Fruit fly (Drosophila melanogaster) whole organism, prepupa: Measurements from ENCODE around the gene Pex5.
A peak's percentile ranks its signal among the peaks of the same experiment; 100 is the strongest.

Source experiments
- Blimp-1 ChIP-seq: fragments of 200-800 bp; sonication (Bioruptor generic); optimal IDR thresholded peaks from 3 replicates; lab custom pipeline; 2017; ENCODE audit warnings: missing biosample characterization, missing genetic modification characterization, mild to moderate bottlenecking, moderate library complexity, missing genetic modification reagents
- CG10669 ChIP-seq: fragments of 200-800 bp; sonication (Bioruptor generic); optimal IDR thresholded peaks from 3 replicates; lab custom pipeline; 2018; ENCODE audit warnings: missing biosample characterization, mild to moderate bottlenecking, missing genetic modification characterization, moderate library complexity
- CG11762 ChIP-seq: fragments of 200-800 bp; sonication (Bioruptor generic); optimal IDR thresholded peaks from 3 replicates; lab custom pipeline; 2016; ENCODE audit warnings: missing biosample characterization, missing genetic modification characterization; ENCODE audit not compliant: insufficient read depth
- CG1621 ChIP-seq: fragments of 200-800 bp; sonication (Bioruptor generic); optimal IDR thresholded peaks from 3 replicates; lab custom pipeline; 2018; ENCODE audit warnings: missing biosample characterization, mild to moderate bottlenecking, missing genetic modification characterization
- CG16779 ChIP-seq: fragments of 200-800 bp; sonication (Bioruptor generic); optimal IDR thresholded peaks from 3 replicates; lab custom pipeline; 2017; ENCODE audit warnings: missing biosample characterization, mild to moderate bottlenecking, missing genetic modification characterization
- CG3032 ChIP-seq: fragments of 200-800 bp; optimal IDR thresholded peaks from 2 replicates; lab custom pipeline; 2019; ENCODE audit warnings: missing biosample characterization, mild to moderate bottlenecking, missing genetic modification characterization, moderate library complexity
- CG32006 ChIP-seq: fragments of 200-800 bp; sonication (Bioruptor generic); optimal IDR thresholded peaks from 3 replicates; lab custom pipeline; 2017; ENCODE audit warnings: missing biosample characterization, mild to moderate bottlenecking, missing genetic modification characterization
- CG34406 ChIP-seq: fragments of 200-800 bp; sonication (Bioruptor generic); optimal IDR thresholded peaks from 3 replicates; lab custom pipeline; 2016; ENCODE audit warnings: missing biosample characterization, missing genetic modification characterization
- CG4318 ChIP-seq: fragments of 200-800 bp; sonication (Bioruptor generic); optimal IDR thresholded peaks from 3 replicates; lab custom pipeline; 2017; ENCODE audit warnings: missing biosample characterization, mild to moderate bottlenecking, missing genetic modification characterization
- CG6808 ChIP-seq: fragments of 200-800 bp; sonication (Bioruptor generic); optimal IDR thresholded peaks from 3 replicates; lab custom pipeline; 2017; ENCODE audit warnings: missing biosample characterization, missing genetic modification characterization, mild to moderate bottlenecking, moderate library complexity, missing genetic modification reagents
- CG6854 ChIP-seq: fragments of 200-800 bp; sonication (Bioruptor generic); optimal IDR thresholded peaks from 2 replicates; lab custom pipeline; 2017; ENCODE audit warnings: missing biosample characterization, mild to moderate bottlenecking, missing genetic modification characterization
- CG7368 ChIP-seq: fragments of 200-800 bp; sonication (Bioruptor generic); optimal IDR thresholded peaks from 3 replicates; lab custom pipeline; 2016; ENCODE audit warnings: missing biosample characterization, missing genetic modification characterization
- CG8119 ChIP-seq: fragments of 200-800 bp; sonication (Bioruptor generic); IDR thresholded peaks from 3 replicates; pipeline ENCODE4 v1.3.6; 2022; ENCODE audit warnings: missing biosample characterization, missing genetic modification characterization
- Eip75B ChIP-seq: fragments of 200-800 bp; sonication (Bioruptor generic); optimal IDR thresholded peaks from 3 replicates; lab custom pipeline; 2016; ENCODE audit warnings: missing biosample characterization, missing genetic modification characterization
- Eip78C ChIP-seq: fragments of 200-800 bp; sonication (Bioruptor generic); peaks from one replicate; lab custom pipeline; 2016; ENCODE audit warnings: missing biosample characterization, missing genetic modification characterization
- Eip93F ChIP-seq: fragments of 200-800 bp; sonication (Bioruptor generic); optimal IDR thresholded peaks from 2 replicates; lab custom pipeline; 2016; ENCODE audit warnings: missing biosample characterization, mild to moderate bottlenecking, missing genetic modification characterization
- Ets96B ChIP-seq: fragments of 200-800 bp; optimal IDR thresholded peaks from 2 replicates; lab custom pipeline; 2019; ENCODE audit warnings: missing biosample characterization, mild to moderate bottlenecking, missing genetic modification characterization, moderate library complexity
- Hr38 ChIP-seq: sonication (Bioruptor generic); optimal IDR thresholded peaks from 2 replicates; lab custom pipeline; 2016; ENCODE audit warnings: missing biosample characterization, missing genetic modification characterization
- Lpt ChIP-seq: fragments of 200-800 bp; sonication (Bioruptor generic); optimal IDR thresholded peaks from 3 replicates; lab custom pipeline; 2016; ENCODE audit warnings: missing biosample characterization, missing genetic modification characterization
- Met ChIP-seq: fragments of 200-800 bp; sonication (Bioruptor generic); optimal IDR thresholded peaks from 3 replicates; lab custom pipeline; 2016; ENCODE audit warnings: missing biosample characterization, missing genetic modification characterization
- OdsH ChIP-seq: fragments of 200-800 bp; sonication (Bioruptor generic); optimal IDR thresholded peaks from 3 replicates; lab custom pipeline; 2016; ENCODE audit warnings: missing biosample characterization, missing genetic modification characterization
- Smox ChIP-seq: fragments of 200-800 bp; sonication (Bioruptor generic); optimal IDR thresholded peaks from 3 replicates; lab custom pipeline; 2016; ENCODE audit warnings: missing biosample characterization, missing genetic modification characterization
- Sox14 ChIP-seq: fragments of 200-800 bp; sonication (Bioruptor generic); optimal IDR thresholded peaks from 3 replicates; lab custom pipeline; 2016; ENCODE audit warnings: missing biosample characterization, missing genetic modification characterization
- Sox15 ChIP-seq: fragments of 200-800 bp; sonication (Bioruptor generic); optimal IDR thresholded peaks from 3 replicates; lab custom pipeline; 2016; ENCODE audit warnings: missing biosample characterization, missing genetic modification characterization
- dac ChIP-seq: fragments of 200-800 bp; sonication (Bioruptor generic); optimal IDR thresholded peaks from 2 replicates; lab custom pipeline; 2017; ENCODE audit warnings: missing biosample characterization, mild to moderate bottlenecking, missing genetic modification characterization
- dsx ChIP-seq: fragments of 200-800 bp; optimal IDR thresholded peaks from 3 replicates; lab custom pipeline; 2019; ENCODE audit warnings: missing biosample characterization, mild to moderate bottlenecking, missing genetic modification characterization, moderate library complexity; ENCODE audit not compliant: poor library complexity, severe bottlenecking
- eg ChIP-seq: fragments of 200-800 bp; sonication (Bioruptor generic); IDR thresholded peaks from 3 replicates; pipeline ENCODE4 v1.3.6; 2022; ENCODE audit warnings: missing biosample characterization, missing genetic modification characterization
- esn ChIP-seq: fragments of 200-800 bp; sonication (Bioruptor generic); optimal IDR thresholded peaks from 2 replicates; lab custom pipeline; 2016; ENCODE audit warnings: missing biosample characterization, mild to moderate bottlenecking, missing genetic modification characterization, moderate library complexity
- fd59A ChIP-seq: fragments of 200-800 bp; sonication (Bioruptor generic); optimal IDR thresholded peaks from 2 replicates; lab custom pipeline; 2017; ENCODE audit warnings: missing biosample characterization, mild to moderate bottlenecking, missing genetic modification characterization, missing genetic modification reagents
- fd85E ChIP-seq: fragments of 200-800 bp; sonication (Bioruptor generic); optimal IDR thresholded peaks from 3 replicates; lab custom pipeline; 2016; ENCODE audit warnings: missing biosample characterization, missing genetic modification characterization
- lz ChIP-seq: fragments of 200-800 bp; sonication (Bioruptor generic); optimal IDR thresholded peaks from 3 replicates; lab custom pipeline; 2016; ENCODE audit warnings: missing biosample characterization, missing genetic modification characterization
- salr ChIP-seq, 2 experiments: fragments of 200-800 bp; sonication (Bioruptor generic); optimal IDR thresholded peaks; 3 replicates each; lab custom pipeline; 2016 to 2018; ENCODE audit warnings: missing biosample characterization in 2 of 2, missing genetic modification characterization in 2 of 2, mild to moderate bottlenecking in 1 of 2
- spab ChIP-seq: fragments of 200-800 bp; sonication (Bioruptor generic); optimal IDR thresholded peaks from 2 replicates; lab custom pipeline; 2017; ENCODE audit warnings: missing biosample characterization, mild to moderate bottlenecking, missing genetic modification characterization, missing genetic modification reagents
- ss ChIP-seq, 2 experiments: fragments of 200-800 bp; sonication (Bioruptor generic); optimal IDR thresholded peaks; 2 replicates in 1 of 2; 3 replicates in 1 of 2; lab custom pipeline; 2017 to 2018; ENCODE audit warnings: mild to moderate bottlenecking in 2 of 2, missing biosample characterization in 2 of 2, missing genetic modification characterization in 2 of 2, moderate library complexity in 1 of 2
- svp ChIP-seq: fragments of 200-800 bp; sonication (Bioruptor generic); peaks from one replicate; lab custom pipeline; 2016; ENCODE audit warnings: missing biosample characterization, missing genetic modification characterization
- topi ChIP-seq: fragments of 200-800 bp; sonication (Bioruptor generic); optimal IDR thresholded peaks from 3 replicates; lab custom pipeline; 2016; ENCODE audit warnings: missing biosample characterization, missing genetic modification characterization
- vri ChIP-seq: fragments of 200-800 bp; sonication (Bioruptor generic); optimal IDR thresholded peaks from 3 replicates; lab custom pipeline; 2016; ENCODE audit warnings: missing biosample characterization, mild to moderate bottlenecking, missing genetic modification characterization

Pex5 gene

dm6 chrX:1824610-1824948 lies 44.3 kb downstream of the Pex5 start (continued):
- TF ChIP-seq CG1621 (tag; lab: Kevin White, UChicago) (peak; percentile 51), dsx (GFP tag; lab: Kevin White, UChicago) (peak; percentile 57), Ets96B (tag; lab: Kevin White, UChicago) (peak; percentile 65), CG4318 (peak; percentile 30), CG34406 (peak; percentile 74), Smox (GFP tag; lab: Kevin White, UChicago) (peak; percentile 73), Lpt (GFP tag; lab: Kevin White, UChicago) (peak; percentile 50), ss (GFP tag; optimal IDR thresholded peaks at IDR 0.05; lab: Kevin White, UChicago) (peak; percentile 66 to 76), fd59A (GFP tag; lab: Kevin White, UChicago) (peak; percentile 63), CG10669 (GFP tag; lab: Kevin White, UChicago) (peak; percentile 67), Eip78C (GFP tag; lab: Kevin White, UChicago) (peak; percentile 93), Sox15 (GFP tag; lab: Kevin White, UChicago) (peak; percentile 70), Blimp-1 (GFP tag; lab: Kevin White, UChicago) (peak; percentile 43), OdsH (peak; percentile 74), Eip75B (peak; percentile 76), svp (GFP tag; lab: Kevin White, UChicago) (peak; percentile 98), CG3032 (tag; lab: Kevin White, UChicago) (peak; percentile 53), CG7368 (GFP tag; lab: Kevin White, UChicago) (peak; percentile 69), fd85E (peak; percentile 58), CG6854 (GFP tag; lab: Kevin White, UChicago) (no peak), spab (GFP tag; lab: Kevin White, UChicago) (peak; percentile 63), vri (GFP tag; lab: Kevin White, UChicago) (peak; percentile 74), Met (GFP tag; lab: Kevin White, UChicago) (peak; percentile 81), eg (GFP tag; lab: Robert Waterston, UW) (peak; percentile 47; the same call in 2 of the 3 replicates), Eip93F (GFP tag; lab: Kevin White, UChicago) (no peak), CG6808 (GFP tag; lab: Kevin White, UChicago) (peak; percentile 71), Sox14 (GFP tag; lab: Kevin White, UChicago) (peak; percentile 95), CG11762 (GFP tag; lab: Kevin White, UChicago) (peak; percentile 38), dac (GFP tag; lab: Kevin White, UChicago) (no peak)
- TF ChIP-seq, all 60 proteins: peak for 55

- no peak for TF ChIP-seq CG32006
- no peak for TF ChIP-seq CG16779 (tag; lab: Kevin White, UChicago)
- no peak for TF ChIP-seq topi (GFP tag; lab: Kevin White, UChicago)
- no peak for TF ChIP-seq salr (GFP tag; optimal IDR thresholded peaks at IDR 0.05; lab: Kevin White, UChicago)
- TF ChIP-seq Eip93F (GFP tag; lab: Kevin White, UChicago): peak; percentile 75
- TF ChIP-seq Sox15 (GFP tag; lab: Kevin White, UChicago): no peak
Measured at dm6 chrX:1823883-1824609, 44.8 kb downstream of the Pex5 start.

dm6 chrX:1822281-1822680 lies 46.6 kb downstream of the Pex5 start, which contains the start of gene CG14811:
CG14811 (minus strand) TSS chrX:1822381.
- TF ChIP-seq lz (GFP tag; lab: Kevin White, UChicago) (no peak), esn (GFP tag; lab: Kevin White, UChicago) (no peak), Hr38 (no peak), CG8119 (GFP tag; lab: Robert Waterston, UW) (no peak), CG7368 (GFP tag; lab: Kevin White, UChicago) (no peak), CG6854 (GFP tag; lab: Kevin White, UChicago) (no peak), CG6808 (GFP tag; lab: Kevin White, UChicago) (no peak), CG10669 (GFP tag; lab: Kevin White, UChicago) (no peak)
